Fruit fly (Drosophila melanogaster) whole organism, adult: ENCODE data around the gene Sfp24Ba.

Experiments
- CG11617 ChIP-seq: fragments of 200-800 bp; sonication (Bioruptor generic); optimal IDR thresholded peaks from 2 replicates; lab custom pipeline; 2017; ENCODE audit warnings: mild to moderate bottlenecking, missing biosample characterization, missing genetic modification reagents, missing genetic modification characterization
- CG1620 ChIP-seq: fragments of 200-800 bp; sonication (Bioruptor generic); optimal IDR thresholded peaks from 2 replicates; lab custom pipeline; 2016; ENCODE audit warnings: missing biosample characterization, missing genetic modification characterization
- CG33017 ChIP-seq: fragments of 200-800 bp; sonication (Bioruptor generic); optimal IDR thresholded peaks from 2 replicates; lab custom pipeline; 2018; ENCODE audit warnings: missing biosample characterization, mild to moderate bottlenecking, missing genetic modification characterization, moderate library complexity
- Crg-1 ChIP-seq: fragments of 200-800 bp; sonication (Bioruptor generic); optimal IDR thresholded peaks from 2 replicates; lab custom pipeline; 2016; ENCODE audit warnings: missing biosample characterization, missing genetic modification characterization
- Mnt ChIP-seq: fragments of 200-800 bp; sonication (Bioruptor generic); optimal IDR thresholded peaks from 2 replicates; lab custom pipeline; 2016; ENCODE audit warnings: missing biosample characterization, mild to moderate bottlenecking, missing genetic modification characterization
- bab1 ChIP-seq: fragments of 200-800 bp; sonication (Bioruptor generic); optimal IDR thresholded peaks from 3 replicates; lab custom pipeline; 2019; ENCODE audit warnings: missing biosample characterization, mild to moderate bottlenecking, missing genetic modification characterization, moderate library complexity
- kay ChIP-seq: fragments of 200-800 bp; sonication (Bioruptor generic); peaks from one replicate; lab custom pipeline; 2016; ENCODE audit warnings: missing biosample characterization, missing genetic modification characterization, borderline replicate concordance
- tj ChIP-seq: fragments of 200-800 bp; sonication (Bioruptor generic); optimal IDR thresholded peaks from 3 replicates; lab custom pipeline; 2017; ENCODE audit warnings: missing biosample characterization, mild to moderate bottlenecking, missing genetic modification characterization, moderate library complexity

dm6 chr2L:3621604-3622003 lies 46.7 kb downstream of the Sfp24Ba start, which contains the start of gene CG15418:
- TF ChIP-seq bab1 (GFP tag; lab: Kevin White, UChicago) (no peak), CG33017 (tag; lab: Kevin White, UChicago) (no peak), tj (GFP tag; lab: Kevin White, UChicago) (no peak), Mnt (no peak), CG11617 (GFP tag; lab: Kevin White, UChicago) (no peak), Crg-1 (no peak), kay (GFP tag; lab: Kevin White, UChicago) (no peak), CG1620 (GFP tag; lab: Kevin White, UChicago) (no peak)
